Worm (Caenorhabditis elegans): ENCODE data around the gene cyp-31A3.
A peak's percentile ranks its signal among the peaks of the same experiment; 100 is the strongest.

Gene cyp-31A3

DNA sequence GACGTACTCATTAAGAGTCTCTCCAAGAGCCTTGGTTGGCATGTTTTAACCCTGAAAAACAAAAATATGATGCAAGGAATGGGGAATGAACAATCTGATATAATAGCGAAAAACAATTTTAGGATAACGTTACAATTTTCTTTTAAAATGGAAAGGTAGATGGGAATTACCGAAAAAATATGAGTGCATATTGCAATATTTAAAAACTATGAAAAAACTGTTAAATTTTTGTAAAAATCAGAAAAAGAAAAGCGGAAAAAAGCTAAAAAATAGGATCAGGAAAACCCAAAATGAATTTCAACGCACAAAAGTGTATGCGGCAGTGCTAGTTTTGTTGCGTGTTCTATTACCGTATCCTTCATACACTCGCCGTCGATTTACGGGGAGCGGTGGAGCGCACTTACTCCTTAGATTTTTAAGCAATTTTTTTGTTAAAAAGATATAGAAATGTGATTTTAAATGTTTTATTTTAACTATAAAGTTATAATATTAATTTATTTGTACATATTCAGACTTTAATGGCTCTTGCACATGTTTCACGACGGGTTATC is 11.0 kb upstream of the cyp-31A3 start, which contains the start of the genes rpl-20 and Y17G9B.5:
TSS of gene rpl-20 (minus strand) at position 51 of the 551 bp plus-strand sequence.
TSS of gene Y17G9B.5 (plus strand) at position 513 of the 551 bp plus-strand sequence.
- peak; percentile 98 for TF ChIP-seq ztf-6 (GFP tag; IDR thresholded peaks at IDR 0.05)
- TF ChIP-seq ztf-3 (GFP tag; optimal IDR thresholded peaks at IDR 0.05): peak; percentile 98
- peak; percentile 96 for TF ChIP-seq B0035.1 (tag; optimal IDR thresholded peaks at IDR 0.05)
- peak; percentile 99 for TF ChIP-seq lin-40 (tag; optimal IDR thresholded peaks at IDR 0.05)
- peak; percentile 84 for TF ChIP-seq F57A8.1 (GFP tag; optimal IDR thresholded peaks at IDR 0.05)
- no peak for TF ChIP-seq hlh-26 (GFP tag; conservative IDR thresholded peaks at IDR 0.05)
- TF ChIP-seq Y79H2A.3 (GFP tag; conservative IDR thresholded peaks at IDR 0.05): peak; percentile 97
- peak; percentile 84 for TF ChIP-seq sptf-2 (GFP tag; optimal IDR thresholded peaks at IDR 0.05)
- TF ChIP-seq lin-35 (GFP tag; optimal IDR thresholded peaks at IDR 0.05): peak; percentile 49 to 100 (median 90)
- peak; percentile 100 for TF ChIP-seq athp-1 (tag; optimal IDR thresholded peaks at IDR 0.05)
- TF ChIP-seq ceh-100 (GFP tag; IDR thresholded peaks at IDR 0.05): peak; percentile 94
- TF ChIP-seq let-526 (GFP tag; IDR thresholded peaks at IDR 0.05): peak; percentile 99
- peak; percentile 71 for TF ChIP-seq lsy-27 (tag; optimal IDR thresholded peaks at IDR 0.05; ENCODE audit: borderline replicate concordance, insufficient read depth)
- TF ChIP-seq ztf-25 (GFP tag; IDR thresholded peaks at IDR 0.05): peak; percentile 88
- TF ChIP-seq pha-4 (tag; optimal IDR thresholded peaks at IDR 0.05): peak; percentile 100
- peak; percentile 98 for TF ChIP-seq snpc-3.4 (tag; optimal IDR thresholded peaks at IDR 0.05)
- TF ChIP-seq C06A6.2 (GFP tag; conservative IDR thresholded peaks at IDR 0.05): peak; percentile 99
- TF ChIP-seq bed-2 (GFP tag; IDR thresholded peaks at IDR 0.05): peak; percentile 94
- TF ChIP-seq B0261.1 (tag; optimal IDR thresholded peaks at IDR 0.05): peak; percentile 47
- TF ChIP-seq ztf-26 (tag; optimal IDR thresholded peaks at IDR 0.05): peak; percentile 100
- TF ChIP-seq sea-2 (GFP tag; IDR thresholded peaks at IDR 0.05): peak; percentile 91
- peak; percentile 99 for TF ChIP-seq madf-6 (GFP tag; IDR thresholded peaks at IDR 0.05)
- peak; percentile 100 for TF ChIP-seq tlf-1 (GFP tag; optimal IDR thresholded peaks at IDR 0.05)
- peak; percentile 69 for TF ChIP-seq T26A5.8 (tag; optimal IDR thresholded peaks at IDR 0.05)
- TF ChIP-seq attf-5 (GFP tag; optimal IDR thresholded peaks at IDR 0.05): peak; percentile 100
- TF ChIP-seq D2030.7 (GFP tag; IDR thresholded peaks at IDR 0.05): peak; percentile 100
- peak; percentile 45 for TF ChIP-seq rpc-1 (optimal IDR thresholded peaks at IDR 0.05)
- peak; percentile 14 for TF ChIP-seq rpc-1 (tag; optimal IDR thresholded peaks at IDR 0.05)
- peak; percentile 94 for TF ChIP-seq madf-8 (GFP tag; conservative IDR thresholded peaks at IDR 0.05)
- peak; percentile 100 for TF ChIP-seq somi-1 (GFP tag; optimal IDR thresholded peaks at IDR 0.05)
- TF ChIP-seq T07F8.4 (tag; optimal IDR thresholded peaks at IDR 0.05): peak; percentile 92
- no peak for TF ChIP-seq mxl-1 (tag; optimal IDR thresholded peaks at IDR 0.05)
- TF ChIP-seq C17E4.6 (GFP tag; IDR thresholded peaks at IDR 0.05): peak; percentile 99
- TF ChIP-seq ztf-22 (GFP tag; optimal IDR thresholded peaks at IDR 0.05): peak; percentile 98
- peak; percentile 96 for TF ChIP-seq nhr-120 (GFP tag; IDR thresholded peaks at IDR 0.05)
- TF ChIP-seq die-1 (tag; optimal IDR thresholded peaks at IDR 0.05): peak; percentile 91
- TF ChIP-seq aptf-2 (GFP tag; conservative IDR thresholded peaks at IDR 0.05): no peak; the same call in 1 of the 2 replicates
- peak; percentile 100 for TF ChIP-seq lsl-1 (GFP tag; optimal IDR thresholded peaks at IDR 0.05)
- peak; percentile 32 for TF ChIP-seq unc-62 (GFP tag; optimal IDR thresholded peaks at IDR 0.05)
- peak; percentile 99 for TF ChIP-seq ZK185.1 (tag; optimal IDR thresholded peaks at IDR 0.05; ENCODE audit: poor library complexity, severe bottlenecking)
- peak; percentile 84 for TF ChIP-seq tbp1 (GFP tag; optimal IDR thresholded peaks at IDR 0.05)
- TF ChIP-seq dpff-1 (tag; optimal IDR thresholded peaks at IDR 0.05): peak; percentile 78
- peak; percentile 96 for TF ChIP-seq nhr-27 (tag; optimal IDR thresholded peaks at IDR 0.05)
- TF ChIP-seq mel-28 (tag; optimal IDR thresholded peaks at IDR 0.05; ENCODE audit: borderline replicate concordance): peak; percentile 90
- peak; percentile 93 for TF ChIP-seq efl-1 (GFP tag; optimal IDR thresholded peaks at IDR 0.05)
- peak; percentile 91 for TF ChIP-seq Y53F4B.3 (GFP tag; IDR thresholded peaks at IDR 0.05)
- peak; percentile 68 for TF ChIP-seq ccch-3 (GFP tag; optimal IDR thresholded peaks at IDR 0.05)
- TF ChIP-seq zim-3 (tag; optimal IDR thresholded peaks at IDR 0.05): peak; percentile 84

Data from whole organism, young adult.